Fruit fly (Drosophila melanogaster) whole organism, prepupa: ENCODE data around the gene CG17612.

Source experiments
- Blimp-1 ChIP-seq: fragments of 200-800 bp; sonication (Bioruptor generic); optimal IDR thresholded peaks from 3 replicates; lab custom pipeline; 2017; ENCODE audit warnings: missing biosample characterization, missing genetic modification characterization, mild to moderate bottlenecking, moderate library complexity, missing genetic modification reagents
- CG10631 ChIP-seq: fragments of 200-800 bp; sonication (Bioruptor generic); optimal IDR thresholded peaks from 2 replicates; lab custom pipeline; 2016; ENCODE audit warnings: missing biosample characterization, missing genetic modification characterization
- CG11294 ChIP-seq: fragments of 200-800 bp; sonication (Bioruptor generic); IDR thresholded peaks from 2 replicates; pipeline ENCODE4 v1.3.6; 2022; ENCODE audit warnings: missing biosample characterization, missing genetic modification characterization
- CG11762 ChIP-seq: fragments of 200-800 bp; sonication (Bioruptor generic); optimal IDR thresholded peaks from 3 replicates; lab custom pipeline; 2016; ENCODE audit warnings: missing biosample characterization, missing genetic modification characterization; ENCODE audit not compliant: insufficient read depth
- CG11902 ChIP-seq: fragments of 200-800 bp; sonication (Bioruptor generic); optimal IDR thresholded peaks from 3 replicates; lab custom pipeline; 2016; ENCODE audit warnings: missing biosample characterization, missing genetic modification characterization
- CG15336 ChIP-seq: fragments of 200-800 bp; sonication (Bioruptor generic); IDR thresholded peaks from 2 replicates; pipeline ENCODE4 v1.3.6; 2022; ENCODE audit warnings: missing biosample characterization, missing genetic modification characterization
- CG1621 ChIP-seq: fragments of 200-800 bp; sonication (Bioruptor generic); optimal IDR thresholded peaks from 3 replicates; lab custom pipeline; 2018; ENCODE audit warnings: missing biosample characterization, mild to moderate bottlenecking, missing genetic modification characterization
- CG16779 ChIP-seq: fragments of 200-800 bp; sonication (Bioruptor generic); optimal IDR thresholded peaks from 3 replicates; lab custom pipeline; 2017; ENCODE audit warnings: missing biosample characterization, mild to moderate bottlenecking, missing genetic modification characterization
- CG3032 ChIP-seq: fragments of 200-800 bp; optimal IDR thresholded peaks from 2 replicates; lab custom pipeline; 2019; ENCODE audit warnings: missing biosample characterization, mild to moderate bottlenecking, missing genetic modification characterization, moderate library complexity
- CG32006 ChIP-seq: fragments of 200-800 bp; sonication (Bioruptor generic); optimal IDR thresholded peaks from 3 replicates; lab custom pipeline; 2017; ENCODE audit warnings: missing biosample characterization, mild to moderate bottlenecking, missing genetic modification characterization
- CG34406 ChIP-seq: fragments of 200-800 bp; sonication (Bioruptor generic); optimal IDR thresholded peaks from 3 replicates; lab custom pipeline; 2016; ENCODE audit warnings: missing biosample characterization, missing genetic modification characterization
- CG3919 ChIP-seq: fragments of 200-800 bp; sonication (Bioruptor generic); optimal IDR thresholded peaks from 3 replicates; lab custom pipeline; 2016; ENCODE audit warnings: missing biosample characterization, missing genetic modification characterization
- CG6163 ChIP-seq: fragments of 200-800 bp; sonication (Bioruptor generic); IDR thresholded peaks from 3 replicates; pipeline ENCODE4 v1.3.6; 2022; ENCODE audit warnings: missing biosample characterization, missing genetic modification characterization
- CG6808 ChIP-seq: fragments of 200-800 bp; sonication (Bioruptor generic); optimal IDR thresholded peaks from 3 replicates; lab custom pipeline; 2017; ENCODE audit warnings: missing biosample characterization, missing genetic modification characterization, mild to moderate bottlenecking, moderate library complexity, missing genetic modification reagents
- CG6854 ChIP-seq: fragments of 200-800 bp; sonication (Bioruptor generic); optimal IDR thresholded peaks from 2 replicates; lab custom pipeline; 2017; ENCODE audit warnings: missing biosample characterization, mild to moderate bottlenecking, missing genetic modification characterization
- CG7368 ChIP-seq: fragments of 200-800 bp; sonication (Bioruptor generic); optimal IDR thresholded peaks from 3 replicates; lab custom pipeline; 2016; ENCODE audit warnings: missing biosample characterization, missing genetic modification characterization
- CG8319 ChIP-seq: fragments of 200-800 bp; sonication (Bioruptor generic); optimal IDR thresholded peaks from 3 replicates; lab custom pipeline; 2016; ENCODE audit warnings: missing biosample characterization, missing genetic modification characterization
- CG9139 ChIP-seq: fragments of 200-800 bp; sonication (Bioruptor generic); optimal IDR thresholded peaks from 3 replicates; lab custom pipeline; 2017; ENCODE audit warnings: missing biosample characterization, mild to moderate bottlenecking, missing genetic modification characterization
- Eip75B ChIP-seq: fragments of 200-800 bp; sonication (Bioruptor generic); optimal IDR thresholded peaks from 3 replicates; lab custom pipeline; 2016; ENCODE audit warnings: missing biosample characterization, missing genetic modification characterization
- Eip78C ChIP-seq: fragments of 200-800 bp; sonication (Bioruptor generic); peaks from one replicate; lab custom pipeline; 2016; ENCODE audit warnings: missing biosample characterization, missing genetic modification characterization
- Eip93F ChIP-seq: fragments of 200-800 bp; sonication (Bioruptor generic); optimal IDR thresholded peaks from 2 replicates; lab custom pipeline; 2016; ENCODE audit warnings: missing biosample characterization, mild to moderate bottlenecking, missing genetic modification characterization
- Ets21C ChIP-seq: fragments of 200-800 bp; sonication (Bioruptor generic); optimal IDR thresholded peaks from 3 replicates; lab custom pipeline; 2016; ENCODE audit warnings: missing biosample characterization, missing genetic modification characterization
- Ets96B ChIP-seq: fragments of 200-800 bp; optimal IDR thresholded peaks from 2 replicates; lab custom pipeline; 2019; ENCODE audit warnings: missing biosample characterization, mild to moderate bottlenecking, missing genetic modification characterization, moderate library complexity
- Hr38 ChIP-seq: sonication (Bioruptor generic); optimal IDR thresholded peaks from 2 replicates; lab custom pipeline; 2016; ENCODE audit warnings: missing biosample characterization, missing genetic modification characterization
- Met ChIP-seq: fragments of 200-800 bp; sonication (Bioruptor generic); optimal IDR thresholded peaks from 3 replicates; lab custom pipeline; 2016; ENCODE audit warnings: missing biosample characterization, missing genetic modification characterization
- OdsH ChIP-seq: fragments of 200-800 bp; sonication (Bioruptor generic); optimal IDR thresholded peaks from 3 replicates; lab custom pipeline; 2016; ENCODE audit warnings: missing biosample characterization, missing genetic modification characterization
- Smox ChIP-seq: fragments of 200-800 bp; sonication (Bioruptor generic); optimal IDR thresholded peaks from 3 replicates; lab custom pipeline; 2016; ENCODE audit warnings: missing biosample characterization, missing genetic modification characterization
- Sox102F ChIP-seq: fragments of 200-800 bp; sonication (Bioruptor generic); optimal IDR thresholded peaks from 2 replicates; lab custom pipeline; 2016; ENCODE audit warnings: missing biosample characterization, mild to moderate bottlenecking, missing genetic modification characterization
- Sox14 ChIP-seq: fragments of 200-800 bp; sonication (Bioruptor generic); optimal IDR thresholded peaks from 3 replicates; lab custom pipeline; 2016; ENCODE audit warnings: missing biosample characterization, missing genetic modification characterization
- Sox15 ChIP-seq: fragments of 200-800 bp; sonication (Bioruptor generic); optimal IDR thresholded peaks from 3 replicates; lab custom pipeline; 2016; ENCODE audit warnings: missing biosample characterization, missing genetic modification characterization
- achi ChIP-seq: fragments of 200-800 bp; sonication (Bioruptor generic); optimal IDR thresholded peaks from 3 replicates; lab custom pipeline; 2016; ENCODE audit warnings: missing biosample characterization, missing genetic modification characterization
- dsx ChIP-seq: fragments of 200-800 bp; optimal IDR thresholded peaks from 3 replicates; lab custom pipeline; 2019; ENCODE audit warnings: missing biosample characterization, mild to moderate bottlenecking, missing genetic modification characterization, moderate library complexity; ENCODE audit not compliant: poor library complexity, severe bottlenecking
- fd59A ChIP-seq: fragments of 200-800 bp; sonication (Bioruptor generic); optimal IDR thresholded peaks from 2 replicates; lab custom pipeline; 2017; ENCODE audit warnings: missing biosample characterization, mild to moderate bottlenecking, missing genetic modification characterization, missing genetic modification reagents
- fd85E ChIP-seq: fragments of 200-800 bp; sonication (Bioruptor generic); optimal IDR thresholded peaks from 3 replicates; lab custom pipeline; 2016; ENCODE audit warnings: missing biosample characterization, missing genetic modification characterization
- fkh ChIP-seq: fragments of 200-800 bp; sonication (Bioruptor generic); optimal IDR thresholded peaks from 3 replicates; lab custom pipeline; 2017; ENCODE audit warnings: missing biosample characterization, mild to moderate bottlenecking, missing genetic modification characterization, moderate library complexity
- net ChIP-seq: fragments of 200-800 bp; sonication (Bioruptor generic); optimal IDR thresholded peaks from 3 replicates; lab custom pipeline; 2016; ENCODE audit warnings: missing biosample characterization, missing genetic modification characterization
- pdm3 ChIP-seq: fragments of 200-800 bp; sonication (Bioruptor generic); optimal IDR thresholded peaks from 3 replicates; lab custom pipeline; 2016; ENCODE audit warnings: missing biosample characterization, missing genetic modification characterization
- salr ChIP-seq, 2 experiments: fragments of 200-800 bp; sonication (Bioruptor generic); optimal IDR thresholded peaks; 3 replicates each; lab custom pipeline; 2016 to 2018; ENCODE audit warnings: missing biosample characterization in 2 of 2, missing genetic modification characterization in 2 of 2, mild to moderate bottlenecking in 1 of 2
- spab ChIP-seq: fragments of 200-800 bp; sonication (Bioruptor generic); optimal IDR thresholded peaks from 2 replicates; lab custom pipeline; 2017; ENCODE audit warnings: missing biosample characterization, mild to moderate bottlenecking, missing genetic modification characterization, missing genetic modification reagents
- ss ChIP-seq, 2 experiments: fragments of 200-800 bp; sonication (Bioruptor generic); optimal IDR thresholded peaks; 2 replicates in 1 of 2; 3 replicates in 1 of 2; lab custom pipeline; 2017 to 2018; ENCODE audit warnings: mild to moderate bottlenecking in 2 of 2, missing biosample characterization in 2 of 2, missing genetic modification characterization in 2 of 2, moderate library complexity in 1 of 2
- svp ChIP-seq: fragments of 200-800 bp; sonication (Bioruptor generic); peaks from one replicate; lab custom pipeline; 2016; ENCODE audit warnings: missing biosample characterization, missing genetic modification characterization
- vri ChIP-seq: fragments of 200-800 bp; sonication (Bioruptor generic); optimal IDR thresholded peaks from 3 replicates; lab custom pipeline; 2016; ENCODE audit warnings: missing biosample characterization, mild to moderate bottlenecking, missing genetic modification characterization

The CG17612 gene

DNA sequence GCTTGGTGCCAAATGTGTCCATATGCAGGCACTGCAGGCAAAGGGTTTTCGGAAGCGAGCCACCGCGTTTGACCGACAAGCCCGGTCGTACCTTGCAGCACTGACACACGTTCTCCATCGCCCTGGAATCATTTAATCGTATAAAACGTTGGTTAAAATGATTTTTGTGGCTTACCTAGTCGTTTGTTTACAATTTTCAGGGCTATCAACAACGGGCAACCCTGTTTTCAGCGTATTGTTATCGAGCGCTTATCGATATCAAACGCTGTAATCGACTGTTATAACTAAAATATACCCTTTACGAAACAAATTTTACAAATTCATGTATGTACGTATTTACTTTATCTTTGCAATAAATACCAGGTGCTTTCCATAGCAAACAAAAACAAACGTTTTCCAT, at the start of gene CG17612:
Gene CG17612, minus strand, starts transcription at position 214 of the 400 bp plus-strand sequence.
- peak; percentile 75 for TF ChIP-seq fkh (GFP tag; lab: Kevin White, UChicago)
- no peak for TF ChIP-seq CG6854 (GFP tag; lab: Kevin White, UChicago)

DNA sequence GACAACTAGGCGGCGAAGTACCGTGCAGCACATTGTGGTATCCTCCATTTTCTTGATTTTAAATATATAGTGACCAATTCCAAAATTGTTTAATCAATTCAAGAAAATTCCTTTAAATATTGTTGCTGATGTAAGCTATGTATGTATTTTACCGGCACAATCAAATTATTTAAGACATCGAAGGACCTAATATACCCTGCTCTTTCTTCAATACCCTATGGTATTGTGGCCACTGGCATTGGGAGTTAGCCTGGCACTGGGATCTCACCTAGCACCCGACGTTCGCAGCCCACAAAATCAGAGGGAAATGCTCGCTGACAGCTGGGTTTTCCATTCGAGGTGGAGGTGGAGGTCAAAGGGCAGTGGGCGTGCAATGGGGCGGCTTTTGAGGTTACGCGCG, 39.6 kb upstream of the CG17612 start:
- TF ChIP-seq salr (GFP tag; optimal IDR thresholded peaks at IDR 0.05; lab: Kevin White, UChicago), result no peak

DNA sequence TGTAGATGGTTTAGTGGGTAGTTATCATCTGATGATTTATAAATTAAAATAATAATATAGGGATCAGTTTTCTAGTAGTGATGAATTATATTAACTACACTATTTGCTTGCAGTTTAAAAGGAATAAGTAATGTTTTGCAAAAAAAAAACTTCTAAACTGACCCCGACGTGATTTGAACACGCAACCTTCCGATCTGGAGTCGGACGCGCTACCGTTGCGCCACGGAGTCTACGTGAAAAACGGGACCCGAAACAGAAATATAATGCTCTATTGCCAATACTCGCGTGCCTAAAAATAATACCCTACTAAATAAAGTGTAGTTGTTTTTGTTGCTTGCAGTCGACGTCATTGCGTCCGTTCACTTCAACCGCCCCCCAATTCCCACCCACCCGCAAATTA, 36.3 kb upstream of the CG17612 start:
- TF ChIP-seq Sox14 (GFP tag; lab: Kevin White, UChicago) (no peak), Hr38 (GFP tag; lab: Kevin White, UChicago) (no peak), CG9139 (GFP tag; lab: Kevin White, UChicago) (no peak), Blimp-1 (GFP tag; lab: Kevin White, UChicago) (no peak), fd59A (GFP tag; lab: Kevin White, UChicago) (no peak), Ets96B (tag; lab: Kevin White, UChicago) (no peak), CG34406 (GFP tag; lab: Kevin White, UChicago) (no peak), CG7368 (GFP tag; lab: Kevin White, UChicago) (no peak), CG11762 (GFP tag; lab: Kevin White, UChicago) (no peak), CG32006 (GFP tag; lab: Kevin White, UChicago) (no peak), net (GFP tag; lab: Kevin White, UChicago) (no peak), fd85E (no peak), spab (GFP tag; lab: Kevin White, UChicago) (no peak), CG11902 (GFP tag; lab: Kevin White, UChicago) (no peak), CG1621 (tag; lab: Kevin White, UChicago) (no peak), achi (GFP tag; lab: Kevin White, UChicago) (no peak), pdm3 (GFP tag; lab: Kevin White, UChicago) (no peak)

DNA sequence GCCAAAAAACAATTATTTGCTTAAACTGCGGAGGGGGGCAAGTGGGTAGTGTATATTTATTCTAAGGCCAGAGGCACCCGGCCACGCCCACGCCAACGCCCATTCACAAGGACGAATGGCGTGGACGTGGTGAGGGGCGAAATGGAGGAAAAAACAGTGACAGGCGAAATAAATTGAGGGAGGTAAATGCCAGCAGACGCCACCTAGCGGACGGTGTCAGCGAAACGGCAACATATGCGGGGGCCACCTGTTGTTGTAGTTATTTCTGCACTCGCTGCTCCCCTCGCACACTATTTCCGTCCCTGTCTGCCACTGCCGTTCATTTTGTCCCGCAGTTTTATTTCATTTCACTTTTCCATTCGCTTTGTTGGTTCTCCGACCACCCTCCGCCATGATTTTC, 35.4 kb upstream of the CG17612 start:
- no peak for TF ChIP-seq svp (GFP tag; lab: Kevin White, UChicago)
- no peak for TF ChIP-seq OdsH
- TF ChIP-seq CG11902 (GFP tag; lab: Kevin White, UChicago), result no peak
- no peak for TF ChIP-seq Eip75B
- no peak for TF ChIP-seq Met (GFP tag; lab: Kevin White, UChicago)
- no peak for TF ChIP-seq Sox15 (GFP tag; lab: Kevin White, UChicago)
- TF ChIP-seq fd59A (GFP tag; lab: Kevin White, UChicago), result no peak
- no peak for TF ChIP-seq CG6808 (GFP tag; lab: Kevin White, UChicago)
- TF ChIP-seq achi (GFP tag; lab: Kevin White, UChicago), result no peak
- TF ChIP-seq CG6854 (GFP tag; lab: Kevin White, UChicago), result no peak
- TF ChIP-seq CG15336 (GFP tag; lab: Robert Waterston, UW), result no peak

DNA sequence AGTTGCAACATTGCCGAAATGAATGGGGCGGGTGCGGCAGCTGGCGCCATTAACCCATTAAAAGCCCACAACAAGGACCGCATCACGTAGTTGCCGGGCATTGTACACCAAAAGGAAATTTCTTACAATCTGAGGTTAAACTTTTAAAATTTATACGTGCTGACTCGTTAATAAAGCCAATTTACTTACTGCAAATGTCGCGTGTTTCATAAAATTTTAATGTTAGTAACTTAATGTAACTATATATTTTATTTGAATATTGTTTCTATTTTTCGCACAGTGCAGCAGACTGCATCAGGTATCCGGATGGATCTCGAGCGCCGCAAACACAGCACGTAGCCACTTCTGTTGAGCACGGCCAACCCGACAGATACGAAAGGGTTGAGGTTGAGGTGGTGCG, 34.4 kb upstream of the CG17612 start:
- peak; percentile 42 for TF ChIP-seq CG3919 (GFP tag; lab: Kevin White, UChicago)
- TF ChIP-seq CG8319, result peak; percentile 25
- TF ChIP-seq vri (GFP tag; lab: Kevin White, UChicago), result no peak
- peak; percentile 19 for TF ChIP-seq CG16779
- TF ChIP-seq fd85E, result no peak
- peak; percentile 4 for TF ChIP-seq Smox (GFP tag; lab: Kevin White, UChicago)
- no peak for TF ChIP-seq CG11762 (GFP tag; lab: Kevin White, UChicago)
- no peak for TF ChIP-seq Sox102F (GFP tag; lab: Kevin White, UChicago)
- TF ChIP-seq CG10631 (GFP tag; lab: Kevin White, UChicago), result peak; percentile 37
- TF ChIP-seq CG9139 (GFP tag; lab: Kevin White, UChicago), result peak; percentile 20
- TF ChIP-seq CG32006 (GFP tag; lab: Kevin White, UChicago), result peak; percentile 51
- TF ChIP-seq Ets21C (GFP tag; lab: Kevin White, UChicago), result no peak
- no peak for TF ChIP-seq CG11294 (GFP tag; lab: Robert Waterston, UW)
- TF ChIP-seq pdm3 (GFP tag; lab: Kevin White, UChicago), result peak; percentile 31
- TF ChIP-seq Sox15 (GFP tag; lab: Kevin White, UChicago), result no peak
- peak; percentile 55 for TF ChIP-seq dsx (GFP tag; lab: Kevin White, UChicago)
- peak; percentile 4 for TF ChIP-seq CG34406 (GFP tag; lab: Kevin White, UChicago)
- TF ChIP-seq fkh (GFP tag; lab: Kevin White, UChicago), result no peak
- TF ChIP-seq Eip78C (GFP tag; lab: Kevin White, UChicago), result peak; percentile 82
- peak; percentile 24 to 60 for TF ChIP-seq ss (GFP tag; optimal IDR thresholded peaks at IDR 0.05; lab: Kevin White, UChicago)
- TF ChIP-seq Ets96B (tag; lab: Kevin White, UChicago), result peak; percentile 52
- peak; percentile 48; the same call in 1 of the 3 replicates for TF ChIP-seq CG6163
- peak; percentile 59 for TF ChIP-seq CG3032 (tag; lab: Kevin White, UChicago)
- TF ChIP-seq Eip93F (GFP tag; lab: Kevin White, UChicago), result no peak
